Fruit fly (Drosophila melanogaster) whole organism, embryonic: ENCODE measurements around the gene kat80.

Experiments used
- Aef1 ChIP-seq: fragments of 200-800 bp; sonication (Bioruptor generic); IDR thresholded peaks from 3 replicates; pipeline ENCODE4 v1.3.6; 2022; ENCODE audit warnings: missing biosample characterization, missing genetic modification characterization
- Bgb ChIP-seq: fragments of 200-800 bp; sonication (Bioruptor generic); IDR thresholded peaks from 2 replicates; pipeline ENCODE4 v1.3.6; 2022; ENCODE audit warnings: missing biosample characterization, missing genetic modification characterization; ENCODE audit not compliant: partially characterized antibody
- CG10267 ChIP-seq: fragments of 200-800 bp; sonication (Bioruptor generic); optimal IDR thresholded peaks from 2 replicates; lab custom pipeline; 2018; ENCODE audit warnings: missing biosample characterization, mild to moderate bottlenecking, missing genetic modification characterization, moderate library complexity
- CG10321 ChIP-seq: fragments of 200-800 bp; sonication (Bioruptor generic); IDR thresholded peaks from 2 replicates; pipeline ENCODE4 v1.3.6; 2022; ENCODE audit warnings: missing biosample characterization, missing genetic modification characterization
- CG10543 ChIP-seq: fragments of 200-800 bp; sonication (Bioruptor generic); optimal IDR thresholded peaks from 3 replicates; lab custom pipeline; 2017; ENCODE audit warnings: missing biosample characterization, mild to moderate bottlenecking, missing genetic modification characterization, moderate library complexity
- CG10565 ChIP-seq: fragments of 200-800 bp; sonication (Bioruptor generic); optimal IDR thresholded peaks from 3 replicates; lab custom pipeline; 2016; ENCODE audit warnings: missing biosample characterization, mild to moderate bottlenecking, missing genetic modification characterization
- CG10654 ChIP-seq: fragments of 200-800 bp; sonication (Bioruptor generic); optimal IDR thresholded peaks from 2 replicates; lab custom pipeline; 2016; ENCODE audit warnings: missing biosample characterization, missing genetic modification characterization
- CG12236 ChIP-seq: fragments of 200-800 bp; sonication (Bioruptor generic); optimal IDR thresholded peaks from 2 replicates; lab custom pipeline; 2016; ENCODE audit warnings: missing biosample characterization, missing genetic modification characterization
- CG13296 ChIP-seq: fragments of 200-800 bp; sonication (Bioruptor generic); optimal IDR thresholded peaks from 3 replicates; lab custom pipeline; 2018; ENCODE audit warnings: missing biosample characterization, mild to moderate bottlenecking, missing genetic modification characterization
- CG17612 ChIP-seq: fragments of 200-800 bp; sonication (Bioruptor generic); IDR thresholded peaks from 2 replicates; pipeline ENCODE4 v1.3.6; 2022; ENCODE audit warnings: missing biosample characterization, missing genetic modification characterization
- CG2120 ChIP-seq: fragments of 200-800 bp; sonication (Bioruptor generic); optimal IDR thresholded peaks from 3 replicates; lab custom pipeline; 2016; ENCODE audit warnings: missing biosample characterization, missing genetic modification characterization
- CG2129 ChIP-seq: fragments of 200-800 bp; sonication (Bioruptor generic); IDR thresholded peaks from 2 replicates; pipeline ENCODE4 v1.3.6; 2022; ENCODE audit warnings: missing biosample characterization, missing genetic modification characterization; ENCODE audit not compliant: partially characterized antibody
- CG2678 ChIP-seq: fragments of 200-800 bp; sonication (Bioruptor generic); optimal IDR thresholded peaks from 3 replicates; lab custom pipeline; 2019; ENCODE audit warnings: missing biosample characterization, mild to moderate bottlenecking, missing genetic modification characterization, moderate library complexity
- CG30020 ChIP-seq: fragments of 200-800 bp; optimal IDR thresholded peaks from 2 replicates; lab custom pipeline; 2019; ENCODE audit warnings: missing biosample characterization, mild to moderate bottlenecking, missing genetic modification characterization, moderate library complexity
- CG33557 ChIP-seq: fragments of 200-800 bp; sonication (Bioruptor generic); optimal IDR thresholded peaks from 2 replicates; lab custom pipeline; 2019; ENCODE audit warnings: missing biosample characterization, mild to moderate bottlenecking, missing genetic modification characterization, moderate library complexity
- CG4707 ChIP-seq: fragments of 200-800 bp; sonication (Bioruptor generic); optimal IDR thresholded peaks from 2 replicates; lab custom pipeline; 2018; ENCODE audit warnings: missing biosample characterization, mild to moderate bottlenecking, missing genetic modification characterization, moderate library complexity
- CG4730 ChIP-seq: fragments of 200-800 bp; sonication (Bioruptor generic); IDR thresholded peaks from 2 replicates; pipeline ENCODE4 v1.3.6; 2022; ENCODE audit warnings: missing biosample characterization, missing genetic modification characterization
- CG7963 ChIP-seq: fragments of 200-800 bp; sonication (Bioruptor generic); IDR thresholded peaks from 3 replicates; pipeline ENCODE4 v1.3.6; 2022; ENCODE audit warnings: missing biosample characterization, missing genetic modification characterization; ENCODE audit not compliant: partially characterized antibody
- Chrac-16 ChIP-seq: fragments of 200-800 bp; sonication (Bioruptor generic); optimal IDR thresholded peaks from 3 replicates; lab custom pipeline; 2016; ENCODE audit warnings: missing biosample characterization, missing genetic modification characterization
- CoRest ChIP-seq: fragments of 200-800 bp; sonication (Bioruptor generic); optimal IDR thresholded peaks from 3 replicates; lab custom pipeline; 2018; ENCODE audit warnings: missing biosample characterization, mild to moderate bottlenecking, missing genetic modification characterization, moderate library complexity
- Dip2 ChIP-seq: fragments of 200-800 bp; sonication (Bioruptor generic); IDR thresholded peaks from 2 replicates; pipeline ENCODE4 v1.3.6; 2022; ENCODE audit warnings: missing biosample characterization, missing genetic modification characterization
- Doc2 ChIP-seq: fragments of 200-800 bp; sonication (Bioruptor generic); IDR thresholded peaks from 2 replicates; pipeline ENCODE4 v1.3.6; 2022; ENCODE audit warnings: missing biosample characterization, missing genetic modification characterization
- Dp ChIP-seq: fragments of 200-800 bp; sonication (Bioruptor generic); optimal IDR thresholded peaks from 2 replicates; lab custom pipeline; 2018; ENCODE audit warnings: missing biosample characterization, mild to moderate bottlenecking, missing genetic modification characterization, moderate library complexity
- Eip74EF ChIP-seq, 2 experiments: fragments of 200-800 bp in 1 of 2; fragments of >200 bp in 1 of 2; sonication (Bioruptor generic) in 1 of 2; optimal IDR thresholded peaks; 2 replicates each; lab custom pipeline; 2017 to 2019; ENCODE audit warnings: missing biosample characterization in 2 of 2, missing genetic modification characterization in 2 of 2, mild to moderate bottlenecking in 1 of 2, moderate library complexity in 1 of 2
- Fer2 ChIP-seq: fragments of 200-800 bp; sonication (Bioruptor generic); optimal IDR thresholded peaks from 2 replicates; lab custom pipeline; 2018; ENCODE audit warnings: missing biosample characterization, mild to moderate bottlenecking, missing genetic modification characterization, moderate library complexity
- H15 ChIP-seq: fragments of 200-800 bp; sonication (Bioruptor generic); IDR thresholded peaks from 3 replicates; pipeline ENCODE4 v1.3.6; 2022; ENCODE audit warnings: missing biosample characterization, missing genetic modification characterization
- Hr3 ChIP-seq: fragments of 200-800 bp; sonication (Bioruptor generic); optimal IDR thresholded peaks from 3 replicates; lab custom pipeline; 2016; ENCODE audit warnings: missing biosample characterization, missing genetic modification characterization
- Hr78 ChIP-seq, 2 experiments: fragments of 200-800 bp in 1 of 2; fragments of >200 bp in 1 of 2; sonication (Bioruptor generic) in 1 of 2; optimal IDR thresholded peaks; 2 replicates each; lab custom pipeline; 2017 to 2019; ENCODE audit warnings: missing biosample characterization in 2 of 2, missing genetic modification characterization in 2 of 2, mild to moderate bottlenecking in 1 of 2, moderate library complexity in 1 of 2
- Meics ChIP-seq: fragments of 200-800 bp; sonication (Bioruptor generic); optimal IDR thresholded peaks from 2 replicates; lab custom pipeline; 2017; ENCODE audit warnings: missing biosample characterization, mild to moderate bottlenecking, missing genetic modification characterization
- Nf-YB ChIP-seq: fragments of 200-800 bp; sonication (Bioruptor generic); optimal IDR thresholded peaks from 3 replicates; lab custom pipeline; 2019; ENCODE audit warnings: missing biosample characterization, mild to moderate bottlenecking, missing genetic modification characterization, moderate library complexity
- TFAM ChIP-seq: fragments of 200-800 bp; sonication (Bioruptor generic); optimal IDR thresholded peaks from 2 replicates; lab custom pipeline; 2017; ENCODE audit warnings: missing biosample characterization, missing genetic modification characterization, inconsistent platforms
- aop ChIP-seq: fragments of 200-800 bp; sonication (Bioruptor generic); IDR thresholded peaks from 2 replicates; pipeline ENCODE4 v1.3.6; 2022; ENCODE audit warnings: missing biosample characterization, missing genetic modification characterization
- ap ChIP-seq: fragments of 200-800 bp; sonication (Bioruptor generic); IDR thresholded peaks from 2 replicates; pipeline ENCODE4 v1.3.6; 2022; ENCODE audit warnings: missing biosample characterization, missing genetic modification characterization
- bbx ChIP-seq: fragments of 200-800 bp; sonication (Bioruptor generic); IDR thresholded peaks from 2 replicates; pipeline ENCODE4 v1.3.6; 2022; ENCODE audit warnings: missing biosample characterization, missing genetic modification characterization; ENCODE audit not compliant: partially characterized antibody
- dmrt99B ChIP-seq: fragments of 200-800 bp; sonication (Bioruptor generic); optimal IDR thresholded peaks from 2 replicates; lab custom pipeline; 2018; ENCODE audit warnings: missing biosample characterization, mild to moderate bottlenecking, missing genetic modification characterization, moderate library complexity
- hb ChIP-seq: fragments of 200-800 bp; sonication (Bioruptor generic); IDR thresholded peaks from 3 replicates; pipeline ENCODE4 v1.3.6; 2022; ENCODE audit warnings: missing biosample characterization, missing genetic modification characterization; ENCODE audit not compliant: partially characterized antibody
- klu ChIP-seq: fragments of 200-800 bp; sonication (Bioruptor generic); IDR thresholded peaks from 2 replicates; pipeline ENCODE4 v1.3.6; 2022; ENCODE audit warnings: missing biosample characterization, missing genetic modification characterization
- nerfin-1 ChIP-seq: fragments of 200-800 bp; sonication (Bioruptor generic); optimal IDR thresholded peaks from 3 replicates; lab custom pipeline; 2019; ENCODE audit warnings: missing biosample characterization, mild to moderate bottlenecking, missing genetic modification characterization, moderate library complexity
- pnt ChIP-seq: fragments of 200-800 bp; sonication (Bioruptor generic); optimal IDR thresholded peaks from 3 replicates; lab custom pipeline; 2016; ENCODE audit warnings: missing biosample characterization, missing genetic modification characterization
- repo ChIP-seq: fragments of 200-800 bp; sonication (Bioruptor generic); optimal IDR thresholded peaks from 2 replicates; lab custom pipeline; 2016; ENCODE audit warnings: missing biosample characterization, missing genetic modification characterization
- rib ChIP-seq: fragments of 200-800 bp; sonication (Bioruptor generic); IDR thresholded peaks from 2 replicates; pipeline ENCODE4 v1.3.6; 2022; ENCODE audit warnings: missing biosample characterization, missing genetic modification characterization
- shn ChIP-seq: fragments of 200-800 bp; sonication (Bioruptor generic); optimal IDR thresholded peaks from 3 replicates; lab custom pipeline; 2016; ENCODE audit warnings: missing biosample characterization, missing genetic modification characterization
- slbo ChIP-seq: fragments of 200-800 bp; sonication (Bioruptor generic); IDR thresholded peaks from 2 replicates; pipeline ENCODE4 v1.3.6; 2022; ENCODE audit warnings: missing biosample characterization, missing genetic modification characterization
- sr ChIP-seq: fragments of 200-800 bp; sonication (Bioruptor generic); IDR thresholded peaks from 3 replicates; pipeline ENCODE4 v1.3.6; 2022; ENCODE audit warnings: missing biosample characterization, missing genetic modification characterization
- sug ChIP-seq: fragments of 200-800 bp; optimal IDR thresholded peaks from 2 replicates; lab custom pipeline; 2019; ENCODE audit warnings: missing biosample characterization, mild to moderate bottlenecking, missing genetic modification characterization, moderate library complexity
- tgo ChIP-seq: fragments of 200-800 bp; sonication (Bioruptor generic); IDR thresholded peaks from 3 replicates; pipeline ENCODE4 v1.3.6; 2022; ENCODE audit warnings: missing biosample characterization, missing genetic modification characterization
- usp ChIP-seq: fragments of >200 bp; optimal IDR thresholded peaks from 2 replicates; lab custom pipeline; 2017; ENCODE audit warnings: missing biosample characterization, missing genetic modification characterization
- vvl ChIP-seq: fragments of 200-800 bp; sonication (Bioruptor generic); IDR thresholded peaks from 2 replicates; pipeline ENCODE4 v1.3.6; 2022; ENCODE audit warnings: missing biosample characterization, missing genetic modification characterization
- wor ChIP-seq: fragments of 200-800 bp; sonication (Bioruptor generic); IDR thresholded peaks from 2 replicates; pipeline ENCODE4 v1.3.6; 2022; ENCODE audit warnings: missing biosample characterization, missing genetic modification characterization
- zf30C ChIP-seq: fragments of 200-800 bp; sonication (Bioruptor generic); optimal IDR thresholded peaks from 3 replicates; lab custom pipeline; 2018; ENCODE audit warnings: missing biosample characterization, mild to moderate bottlenecking, missing genetic modification characterization

kat80 gene

dm6 chrX:16278783-16279182 is 2.8 kb upstream of the kat80 start (continued):
- TF ChIP-seq CG10565 (GFP tag; lab: Kevin White, UChicago) (no peak), CG10654 (GFP tag; lab: Kevin White, UChicago) (peak; percentile 61), aop (GFP tag; lab: Robert Waterston, UW) (no peak), CG10267 (tag; lab: Kevin White, UChicago) (peak; percentile 82), CoRest (tag; lab: Kevin White, UChicago) (peak; percentile 80), vvl (GFP tag; lab: Robert Waterston, UW) (peak; percentile 93), sug (peak; percentile 57), sr (peak; percentile 66), nerfin-1 (peak; percentile 82), CG2129 (GFP tag; lab: Robert Waterston, UW) (no peak), usp (GFP tag; lab: Kevin White, UChicago) (no peak), CG33557 (peak; percentile 91), Bgb (GFP tag; lab: Robert Waterston, UW) (no peak), Meics (GFP tag; lab: Kevin White, UChicago) (peak; percentile 78), bbx (GFP tag; lab: Robert Waterston, UW) (no peak), Nf-YB (GFP tag; lab: Kevin White, UChicago) (peak; percentile 72), klu (GFP tag; lab: Robert Waterston, UW) (peak; percentile 25; the same call in 1 of the 2 replicates), Fer2 (tag; lab: Kevin White, UChicago) (peak; percentile 59), Aef1 (GFP tag; lab: Robert Waterston, UW) (peak; percentile 67), CG2120 (GFP tag; lab: Kevin White, UChicago) (peak; percentile 20), CG12236 (GFP tag; lab: Kevin White, UChicago) (peak; percentile 29), TFAM (GFP tag; lab: Kevin White, UChicago) (peak; percentile 51), slbo (peak; percentile 72), Dip2 (GFP tag; lab: Robert Waterston, UW) (no peak), ap (GFP tag; lab: Robert Waterston, UW) (peak; percentile 73; the same call in 1 of the 2 replicates), pnt (GFP tag; lab: Kevin White, UChicago) (peak; percentile 56), repo (GFP tag; lab: Kevin White, UChicago) (peak; percentile 60), Doc2 (GFP tag; lab: Robert Waterston, UW) (no peak), CG30020 (peak; percentile 53), Dp (no peak), H15 (GFP tag; lab: Robert Waterston, UW) (peak; percentile 67; the same call in 2 of the 3 replicates), Hr78 (GFP tag; optimal IDR thresholded peaks at IDR 0.05; lab: Kevin White, UChicago) (no peak), shn (GFP tag; lab: Kevin White, UChicago) (peak; percentile 23), hb (GFP tag; lab: Robert Waterston, UW) (no peak), CG4707 (peak; percentile 81), Eip74EF (GFP tag; optimal IDR thresholded peaks at IDR 0.05; lab: Kevin White, UChicago) (peak in 1 of 2 experiments; percentile 79), Hr3 (GFP tag; lab: Kevin White, UChicago) (peak; percentile 5), CG2678 (tag; lab: Kevin White, UChicago) (peak; percentile 89), CG17612 (GFP tag; lab: Robert Waterston, UW) (peak; percentile 47; the same call in 1 of the 2 replicates), CG10321 (GFP tag; lab: Robert Waterston, UW) (0 out of 2 replicates have a peak, but pooled peaks have one; percentile 47), CG4730 (GFP tag; lab: Robert Waterston, UW) (peak; percentile 68), rib (GFP tag; lab: Robert Waterston, UW) (0 out of 2 replicates have a peak, but pooled peaks have one; percentile 9), CG13296 (GFP tag; lab: Kevin White, UChicago) (peak; percentile 83), dmrt99B (peak; percentile 87), tgo (GFP tag; lab: Robert Waterston, UW) (peak; percentile 77), zf30C (GFP tag; lab: Kevin White, UChicago) (no peak), wor (GFP tag; lab: Robert Waterston, UW) (peak; percentile 67), Chrac-16 (GFP tag; lab: Kevin White, UChicago) (peak; percentile 42), CG10543 (peak; percentile 87), CG7963 (GFP tag; lab: Robert Waterston, UW) (no peak)
